Worm (Caenorhabditis elegans): Measurements from ENCODE around the gene C06C3.12.

The C06C3.12 gene

DNA sequence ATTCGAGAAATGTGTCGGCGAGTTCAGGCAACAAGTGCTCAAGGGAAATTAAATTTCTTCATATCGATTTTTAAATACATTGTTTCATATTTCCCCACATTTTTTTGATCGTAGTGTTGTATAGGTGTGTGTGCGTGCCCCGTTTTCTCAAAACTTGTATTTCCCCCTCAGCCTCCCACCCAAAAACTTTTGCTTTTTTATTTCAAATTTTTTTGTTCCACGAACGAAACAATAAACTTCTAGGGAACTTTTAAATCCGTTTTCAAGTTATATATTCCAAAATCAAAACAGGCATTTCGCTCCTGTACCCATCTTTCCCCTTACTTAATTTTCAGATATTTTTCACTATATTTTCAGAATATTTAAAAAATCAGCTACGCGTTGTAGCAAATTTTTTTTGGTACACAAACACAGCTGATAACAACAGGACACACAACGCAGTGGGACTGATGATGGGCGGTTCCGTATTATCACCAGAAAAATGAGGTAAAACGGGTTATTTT is 43.2 kb downstream of the C06C3.12 start, which contains the start of the genes M176.4 and M176.16:
M176.4 (plus strand) TSS at position 301 of the 503 bp plus-strand sequence.
M176.16 (plus strand) TSS at position 453 of the 503 bp plus-strand sequence.
- TF ChIP-seq nhr-25 (tag; optimal IDR thresholded peaks at IDR 0.05) (no peak), F13H6.1 (tag; optimal IDR thresholded peaks at IDR 0.05) (no peak), mab-5 (tag; optimal IDR thresholded peaks at IDR 0.05) (no peak), sem-4 (tag; optimal IDR thresholded peaks at IDR 0.05) (no peak), snpc-4 (tag; optimal IDR thresholded peaks at IDR 0.05) (no peak)

DNA sequence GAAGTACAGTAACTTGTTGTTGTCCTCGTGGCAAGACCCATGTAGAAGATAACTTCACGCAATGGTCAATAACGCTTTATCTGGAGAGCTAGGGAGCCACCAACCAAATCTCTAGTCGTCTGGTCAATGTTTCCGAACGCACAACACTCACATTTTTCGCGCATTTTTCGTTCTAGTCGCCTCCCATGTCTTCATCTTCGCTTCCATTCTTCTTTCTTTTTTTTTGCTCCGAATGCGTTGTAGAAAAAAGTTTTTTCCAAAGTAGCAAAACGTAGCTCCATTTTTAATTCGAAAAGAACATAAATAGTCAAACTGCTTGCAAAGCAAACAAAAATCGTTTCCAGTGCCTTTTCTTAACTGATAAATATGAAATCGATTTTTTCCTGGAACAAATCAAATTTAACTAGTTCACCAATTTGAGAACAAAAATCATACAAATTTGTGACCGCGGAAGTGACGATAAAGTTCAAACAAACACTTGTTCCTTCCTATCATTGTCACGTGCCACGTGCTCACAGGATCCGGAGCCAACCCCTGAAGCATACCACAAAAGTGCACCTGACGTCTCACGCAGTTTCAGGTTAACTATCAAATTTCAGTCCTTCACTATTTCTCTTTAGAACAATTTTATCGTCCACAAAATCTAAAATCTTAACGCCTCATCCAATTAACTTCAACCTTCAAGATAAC is 44.1 kb downstream of the C06C3.12 start:
- TF ChIP-seq Y55F3AM.14 (GFP tag; optimal IDR thresholded peaks at IDR 0.05) (no peak), unc-55 (GFP tag; optimal IDR thresholded peaks at IDR 0.05) (no peak), mbf-1 (tag; optimal IDR thresholded peaks at IDR 0.05) (no peak), nhr-237 (tag; optimal IDR thresholded peaks at IDR 0.05) (no peak), gmeb-1 (tag; optimal IDR thresholded peaks at IDR 0.05) (no peak), nhr-6 (tag; optimal IDR thresholded peaks at IDR 0.05) (no peak), ama-1 (optimal IDR thresholded peaks at IDR 0.05) (no peak)

DNA sequence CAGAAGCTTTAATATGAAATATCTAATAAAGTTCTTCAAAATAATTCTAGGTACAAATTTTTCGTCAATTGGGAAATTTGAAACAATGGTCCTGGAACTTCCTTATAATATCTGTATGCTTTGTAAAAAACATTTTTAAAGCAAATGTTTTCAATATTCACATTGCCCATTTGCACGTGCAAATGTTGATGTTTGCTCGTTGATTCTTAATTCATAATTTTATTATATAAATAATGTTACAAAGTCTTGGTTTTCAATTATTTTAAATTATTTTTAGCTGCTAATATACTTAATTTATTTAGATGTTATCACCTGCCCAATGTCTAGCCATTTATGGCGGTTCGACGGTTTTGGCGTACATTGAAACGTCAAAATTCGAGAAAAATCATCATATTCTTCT is 47.1 kb downstream of the C06C3.12 start, which contains the start of gene M176.11:
M176.11 (plus strand) TSS at position 301 of the 400 bp plus-strand sequence.
- TF ChIP-seq nhr-77 (tag; optimal IDR thresholded peaks at IDR 0.05) (no peak), zag-1 (tag; optimal IDR thresholded peaks at IDR 0.05) (no peak), mdl-1 (tag; optimal IDR thresholded peaks at IDR 0.05) (no peak), nhr-25 (tag; optimal IDR thresholded peaks at IDR 0.05) (no peak), nhr-129 (tag; optimal IDR thresholded peaks at IDR 0.05) (no peak), nhr-10 (tag; optimal IDR thresholded peaks at IDR 0.05) (no peak), crh-2 (tag; optimal IDR thresholded peaks at IDR 0.05) (no peak), R02D3.7 (tag; optimal IDR thresholded peaks at IDR 0.05) (no peak), ceh-16 (tag; optimal IDR thresholded peaks at IDR 0.05) (no peak)
